Worm (Caenorhabditis elegans) whole organism, L1 larva: ENCODE data around the gene Y57G7A.5.

ENCODE experiments used
- ces-1 ChIP-seq: fragments of 150-350 bp; optimal IDR thresholded peaks from 2 replicates; lab custom pipeline; 2014; ENCODE audit warnings: missing biosample characterization, missing genetic modification reagents, missing genetic modification characterization
- egl-27 ChIP-seq, 2 experiments: fragments of 150-350 bp in 1 of 2; sonication (generic microtip); optimal IDR thresholded peaks; 3 replicates each; lab custom pipeline; 2017 to 2018; ENCODE audit warnings: missing biosample characterization in 2 of 2, missing genetic modification characterization in 2 of 2, missing genetic modification reagents in 2 of 2
- mep-1 ChIP-seq: fragments of 150-350 bp; optimal IDR thresholded peaks from 2 replicates; lab custom pipeline; 2014; ENCODE audit warnings: missing biosample characterization, missing genetic modification characterization
- nhr-77 ChIP-seq: fragments of 150-350 bp; optimal IDR thresholded peaks from 2 replicates; lab custom pipeline; 2014; ENCODE audit warnings: missing biosample characterization, missing genetic modification characterization
- pag-3 ChIP-seq: sonication (generic microtip); optimal IDR thresholded peaks from 2 replicates; lab custom pipeline; 2017; ENCODE audit warnings: missing genetic modification characterization, mild to moderate bottlenecking, missing compliant biosample characterization, antibody characterized with exemption, borderline replicate concordance; ENCODE audit not compliant: insufficient read depth
- pax-3 ChIP-seq: fragments of 200-800 bp; sonication (Bioruptor generic); optimal IDR thresholded peaks from 2 replicates; lab custom pipeline; 2018; ENCODE audit warnings: mild to moderate bottlenecking, missing genetic modification characterization, moderate library complexity, missing compliant biosample characterization
- rnt-1 ChIP-seq: sonication (generic microtip); optimal IDR thresholded peaks from 2 replicates; lab custom pipeline; 2016; ENCODE audit warnings: mild to moderate bottlenecking, missing genetic modification characterization, moderate library complexity, missing compliant biosample characterization
- skn-1 ChIP-seq: fragments of 150-350 bp; optimal IDR thresholded peaks from 2 replicates; lab custom pipeline; 2014; ENCODE audit warnings: missing biosample characterization, missing genetic modification characterization
- sox-4 ChIP-seq: sonication (generic microtip); optimal IDR thresholded peaks from 2 replicates; lab custom pipeline; 2016; ENCODE audit warnings: missing genetic modification characterization, missing compliant biosample characterization

- TF ChIP-seq nhr-77 (no peak), rnt-1 (tag; lab: Kevin White, UChicago) (no peak), pax-3 (tag; lab: Kevin White, UChicago) (no peak), skn-1 (tag; lab: Kevin White, UChicago) (no peak), pag-3 (tag; lab: Kevin White, UChicago) (no peak), ces-1 (no peak), mep-1 (tag; lab: Kevin White, UChicago) (no peak), sox-4 (tag; lab: Kevin White, UChicago) (no peak), egl-27 (tag; optimal IDR thresholded peaks at IDR 0.05; lab: Kevin White, UChicago) (no peak)
These were observed 22.4 kb upstream of the Y57G7A.5 start for ce11 chrII:1297697-1298093.
